Fruit fly (Drosophila melanogaster): ENCODE measurements around the gene ex.
A peak's percentile ranks its signal among the peaks of the same experiment; 100 is the strongest.

DNA sequence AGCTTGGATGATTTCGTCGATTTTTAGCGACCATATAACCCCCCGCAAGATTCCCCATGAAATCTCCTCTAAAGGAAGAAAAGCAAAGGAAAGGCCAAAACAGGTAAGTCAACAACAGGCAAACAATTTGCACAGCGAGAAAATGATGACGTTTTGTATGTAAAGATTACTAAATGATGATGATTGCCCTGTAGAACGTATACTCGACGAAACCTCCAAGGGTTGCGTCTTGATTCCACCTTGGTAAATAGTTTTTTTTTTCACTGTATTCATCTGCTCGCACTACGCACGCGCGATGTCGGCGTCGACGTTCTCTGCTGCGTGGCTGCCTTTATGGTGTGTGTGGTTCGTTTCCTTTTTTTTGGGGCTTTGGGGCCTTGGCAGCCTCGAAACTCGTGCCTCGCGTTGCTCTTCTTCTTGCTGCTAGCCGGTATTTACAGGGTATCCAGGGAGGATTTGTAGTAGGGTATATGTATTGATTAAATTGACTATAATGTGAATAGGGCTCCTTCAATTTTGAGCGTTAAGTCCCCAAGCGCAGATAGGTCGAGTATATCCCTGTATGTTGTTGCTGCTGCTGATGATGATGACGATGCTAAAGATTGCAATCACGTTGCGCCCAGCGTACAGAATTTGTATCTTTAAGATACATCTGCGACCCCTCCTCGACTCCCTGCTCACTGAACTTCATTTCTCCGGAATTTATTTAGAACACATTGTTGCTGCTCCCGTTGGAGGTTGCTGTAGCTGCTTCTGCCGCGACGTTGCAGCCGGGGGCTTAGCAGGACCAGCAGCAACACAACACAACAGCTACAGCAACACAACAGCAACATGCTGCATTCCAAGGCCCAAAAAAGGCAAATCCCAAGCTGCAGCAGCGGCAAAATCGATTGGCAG is 3.4 kb upstream of the ex start:
- TF ChIP-seq CG6854 (GFP tag; optimal IDR thresholded peaks at IDR 0.05) (no peak), D (optimal IDR thresholded peaks at IDR 0.05) (no peak), D (GFP tag; optimal IDR thresholded peaks at IDR 0.05) (no peak), CG8765 (GFP tag; IDR thresholded peaks at IDR 0.05) (no peak), Chrac-16 (GFP tag; optimal IDR thresholded peaks at IDR 0.05) (peak; percentile 22)
